Worm (Caenorhabditis elegans): ENCODE measurements around the gene spd-3.

DNA sequence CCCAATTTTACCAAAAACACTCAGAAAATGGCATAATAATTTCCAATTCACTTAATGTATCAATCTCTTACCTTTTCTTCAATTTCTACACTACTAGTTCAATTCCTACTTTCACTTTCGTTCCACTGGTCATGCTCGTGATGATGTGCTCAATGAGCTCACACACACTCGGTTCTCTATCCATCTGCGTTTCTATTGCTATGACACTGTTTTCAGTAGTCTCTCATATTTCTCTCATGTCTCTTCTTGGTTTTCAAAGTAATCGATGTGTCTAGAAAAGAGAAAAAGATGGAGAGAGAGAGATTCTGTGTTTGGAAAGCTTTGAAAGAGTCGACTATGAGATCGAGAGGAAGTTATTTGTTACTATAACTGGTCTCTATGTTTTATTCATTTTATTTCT is 4.7 kb downstream of the spd-3 start:
- TF ChIP-seq sox-4 (tag; optimal IDR thresholded peaks at IDR 0.05) (no peak), syd-9 (tag; optimal IDR thresholded peaks at IDR 0.05) (no peak), pha-4 (tag; optimal IDR thresholded peaks at IDR 0.05) (no peak), elt-2 (tag; optimal IDR thresholded peaks at IDR 0.05) (no peak), nhr-11 (tag; optimal IDR thresholded peaks at IDR 0.05) (no peak)
